Worm (Caenorhabditis elegans) whole organism, young adult: ENCODE measurements around the gene clec-162.

ENCODE experiments used
- B0261.1 ChIP-seq: sonication (generic microtip); optimal IDR thresholded peaks from 2 replicates; lab custom pipeline; 2016; ENCODE audit warnings: mild to moderate bottlenecking, missing genetic modification characterization, moderate library complexity, missing compliant biosample characterization
- Y56A3A.18 ChIP-seq: fragments of 200-800 bp; sonication (Bioruptor generic); IDR thresholded peaks from 2 replicates; pipeline ENCODE4 v1.3.6; 2022; ENCODE audit warnings: missing genetic modification reagents, missing genetic modification characterization, missing compliant biosample characterization
- dox-1 ChIP-seq: fragments of 200-800 bp; sonication (Bioruptor generic); IDR thresholded peaks from 2 replicates; pipeline ENCODE4 v1.3.6; 2022; ENCODE audit warnings: missing genetic modification reagents, missing genetic modification characterization, missing compliant biosample characterization
- lin-40 ChIP-seq: sonication (generic microtip); optimal IDR thresholded peaks from 2 replicates; lab custom pipeline; 2016; ENCODE audit warnings: missing genetic modification characterization, mild to moderate bottlenecking, missing compliant biosample characterization, missing genotype, missing genetic modification reagents
- madf-6 ChIP-seq: fragments of 200-800 bp; sonication (Bioruptor generic); IDR thresholded peaks from 2 replicates; pipeline ENCODE4 v1.3.6; 2022; ENCODE audit warnings: missing genetic modification reagents, missing genetic modification characterization, missing compliant biosample characterization
- rcor-1 ChIP-seq: fragments of 200-800 bp; sonication (Bioruptor generic); IDR thresholded peaks from 2 replicates; pipeline ENCODE4 v1.3.6; 2022; ENCODE audit warnings: missing genetic modification reagents, missing genetic modification characterization, missing compliant biosample characterization
- snpc-1.1 ChIP-seq: sonication (generic microtip); optimal IDR thresholded peaks from 2 replicates; lab custom pipeline; 2017; ENCODE audit warnings: missing genetic modification characterization, mild to moderate bottlenecking, missing compliant biosample characterization, antibody characterized with exemption, moderate library complexity, missing genotype, missing genetic modification reagents; ENCODE audit not compliant: insufficient read depth
- snpc-4 ChIP-seq, 5 experiments: fragments of 150-350 bp in 1 of 5; sonication (generic microtip) in 4 of 5; optimal IDR thresholded peaks; 2 replicates each; lab custom pipeline; 2014 to 2018; ENCODE audit warnings: missing genetic modification characterization in 5 of 5, missing biosample characterization in 3 of 5, antibody characterized with exemption in 2 of 5, mild to moderate bottlenecking in 2 of 5, missing compliant biosample characterization in 2 of 5, missing genotype in 2 of 5, moderate library complexity in 2 of 5, missing genetic modification reagents in 1 of 5
- unc-62 ChIP-seq: fragments of 150-350 bp; optimal IDR thresholded peaks from 2 replicates; lab custom pipeline; 2014; ENCODE audit warnings: missing biosample characterization, missing genetic modification reagents, missing genetic modification characterization

DNA sequence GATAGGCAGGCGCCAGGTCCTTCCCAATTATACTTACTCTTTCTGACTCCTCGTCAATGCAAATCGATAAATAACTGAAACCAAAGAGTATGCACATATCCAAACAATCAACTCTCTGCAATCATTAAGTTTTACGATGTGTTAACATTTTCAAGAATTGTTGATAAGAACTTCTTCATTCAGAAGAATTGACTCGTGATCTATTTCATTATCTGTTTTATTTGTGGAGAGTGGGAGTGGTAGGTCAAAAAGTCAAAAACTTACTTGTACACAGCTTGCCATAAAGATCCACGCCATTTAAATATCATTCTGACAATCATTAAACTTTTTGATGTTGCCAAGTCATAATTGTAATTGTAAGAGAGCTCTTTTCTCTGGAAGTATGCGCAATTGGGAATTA is 35.6 kb downstream of the clec-162 start:
- TF ChIP-seq madf-6 (no peak), lin-40 (tag; lab: Kevin White, UChicago) (no peak), unc-62 (GFP tag; lab: Kevin White, UChicago) (no peak), snpc-4 (GFP tag; optimal IDR thresholded peaks at IDR 0.05; lab: Kevin White, UChicago) (no peak), snpc-4 (tag; optimal IDR thresholded peaks at IDR 0.05; lab: Kevin White, UChicago) (no peak), dox-1 (GFP tag; lab: Robert Waterston, UW) (no peak), snpc-1.1 (tag; lab: Kevin White, UChicago) (no peak), B0261.1 (no peak), Y56A3A.18 (GFP tag; lab: Robert Waterston, UW) (no peak), rcor-1 (GFP tag; lab: Robert Waterston, UW) (no peak)
